Fruit fly (Drosophila melanogaster): ENCODE data around the gene Msp300.

dm6 chr2L:5251150-5251549, 150.5 kb downstream of the Msp300 start:
- no peak for TF ChIP-seq CG32121 (GFP tag; IDR thresholded peaks at IDR 0.05)
- no peak for TF ChIP-seq CG4496 (GFP tag; IDR thresholded peaks at IDR 0.05)
- TF ChIP-seq CG10348 (GFP tag; IDR thresholded peaks at IDR 0.05), result no peak
- TF ChIP-seq rn (GFP tag; IDR thresholded peaks at IDR 0.05), result no peak
- TF ChIP-seq EcR (GFP tag; optimal IDR thresholded peaks at IDR 0.05), result no peak
